Fruit fly (Drosophila melanogaster): ENCODE results near the gene CG6686.

Gene CG6686

DNA sequence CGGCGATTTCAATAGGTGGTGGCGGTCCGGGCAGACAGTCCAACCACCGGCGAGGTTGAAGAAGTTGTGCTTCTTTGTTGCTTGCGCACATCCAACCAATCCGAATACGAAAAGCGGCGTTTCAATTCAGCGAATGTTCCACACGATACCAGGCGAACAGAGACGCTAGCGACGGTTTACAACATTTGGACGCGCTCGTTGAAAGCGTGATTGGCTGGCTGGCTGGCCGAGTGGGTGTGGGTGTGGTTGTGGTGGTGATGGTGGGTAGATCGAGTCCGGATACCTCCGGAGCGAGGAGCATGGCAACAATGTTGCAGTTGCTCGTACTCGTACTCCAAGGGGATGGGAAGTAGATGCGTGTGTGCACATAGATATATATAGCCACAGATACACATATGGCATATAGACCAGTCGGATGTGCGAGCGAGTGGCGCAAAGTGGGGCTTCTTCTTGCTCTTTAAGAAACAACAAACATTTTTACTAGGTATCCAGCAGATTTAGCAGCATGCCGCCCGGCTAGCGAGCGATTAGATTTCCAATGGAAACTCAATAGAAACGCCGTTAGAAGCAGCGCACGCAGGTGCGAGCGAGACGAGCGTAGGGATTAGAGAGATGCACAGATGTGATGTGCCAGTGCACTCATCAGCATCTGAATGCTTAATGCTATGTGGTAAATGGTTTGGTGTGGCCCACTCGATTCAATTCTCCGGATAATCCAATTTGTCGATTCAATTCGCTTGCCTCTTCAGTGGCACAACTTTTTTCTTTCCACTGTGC, 22.4 kb upstream of the CG6686 start (continued):
- TF ChIP-seq cyc (GFP tag; optimal IDR thresholded peaks at IDR 0.05): no peak
- peak; percentile 69 for TF ChIP-seq Lpt (GFP tag; optimal IDR thresholded peaks at IDR 0.05)
- no peak for TF ChIP-seq CG8319 (GFP tag; optimal IDR thresholded peaks at IDR 0.05)
- no peak for TF ChIP-seq Ets96B (tag; optimal IDR thresholded peaks at IDR 0.05)
- peak; percentile 88 for TF ChIP-seq CG1621 (tag; optimal IDR thresholded peaks at IDR 0.05)
- TF ChIP-seq CG4318 (GFP tag; optimal IDR thresholded peaks at IDR 0.05): no peak
- TF ChIP-seq CG32006 (GFP tag; optimal IDR thresholded peaks at IDR 0.05): no peak
- no peak for TF ChIP-seq Hr39 (GFP tag; optimal IDR thresholded peaks at IDR 0.05)
- TF ChIP-seq CG16779 (tag; optimal IDR thresholded peaks at IDR 0.05): peak; percentile 16
- TF ChIP-seq Eip75B (GFP tag; optimal IDR thresholded peaks at IDR 0.05): peak; percentile 9
- no peak for TF ChIP-seq CG10669 (GFP tag; optimal IDR thresholded peaks at IDR 0.05)
- TF ChIP-seq topi (GFP tag; optimal IDR thresholded peaks at IDR 0.05): no peak
- no peak for TF ChIP-seq Sox15 (GFP tag; optimal IDR thresholded peaks at IDR 0.05)
- peak; percentile 21 to 56 for TF ChIP-seq ss (GFP tag; optimal IDR thresholded peaks at IDR 0.05)
- no peak for TF ChIP-seq fd59A (GFP tag; optimal IDR thresholded peaks at IDR 0.05)
- TF ChIP-seq esn (GFP tag; optimal IDR thresholded peaks at IDR 0.05): no peak
- no peak for TF ChIP-seq CG6808 (GFP tag; optimal IDR thresholded peaks at IDR 0.05)
- no peak for TF ChIP-seq pdm3 (GFP tag; optimal IDR thresholded peaks at IDR 0.05)
- no peak for TF ChIP-seq Gug (GFP tag; IDR thresholded peaks at IDR 0.05)
- no peak for TF ChIP-seq net (GFP tag; optimal IDR thresholded peaks at IDR 0.05)

- TF ChIP-seq Sox14 (GFP tag; optimal IDR thresholded peaks at IDR 0.05) (no peak), CG11902 (GFP tag; optimal IDR thresholded peaks at IDR 0.05) (no peak), CG3032 (tag; optimal IDR thresholded peaks at IDR 0.05) (no peak), CG9139 (GFP tag; optimal IDR thresholded peaks at IDR 0.05) (no peak), Hr38 (GFP tag; optimal IDR thresholded peaks at IDR 0.05) (no peak), Eip78C (GFP tag) (no peak), net (GFP tag; optimal IDR thresholded peaks at IDR 0.05) (no peak), fd85E (GFP tag; optimal IDR thresholded peaks at IDR 0.05) (no peak), CG6792 (GFP tag; optimal IDR thresholded peaks at IDR 0.05) (no peak), pdm3 (GFP tag; optimal IDR thresholded peaks at IDR 0.05) (no peak), vri (GFP tag; optimal IDR thresholded peaks at IDR 0.05) (no peak), CG10631 (GFP tag; optimal IDR thresholded peaks at IDR 0.05) (no peak), topi (GFP tag; optimal IDR thresholded peaks at IDR 0.05) (no peak), Hr4 (GFP tag; optimal IDR thresholded peaks at IDR 0.05) (no peak), CG7368 (GFP tag; optimal IDR thresholded peaks at IDR 0.05) (no peak), Lpt (GFP tag; optimal IDR thresholded peaks at IDR 0.05) (no peak), CG6808 (GFP tag; optimal IDR thresholded peaks at IDR 0.05) (no peak), Hr39 (GFP tag; optimal IDR thresholded peaks at IDR 0.05) (no peak)
Measured at dm6 chr2L:12007853-12008252, 20.0 kb upstream of the CG6686 start, which contains the start of gene Rh5. Rh5 (plus strand) TSS chr2L:12008153.

- TF ChIP-seq CG8319 (GFP tag; optimal IDR thresholded peaks at IDR 0.05) (peak; percentile 60), CG10631 (GFP tag; optimal IDR thresholded peaks at IDR 0.05) (no peak), CG6276 (GFP tag; optimal IDR thresholded peaks at IDR 0.05) (peak; percentile 78), CG32006 (GFP tag; optimal IDR thresholded peaks at IDR 0.05) (peak; percentile 68), vri (GFP tag; optimal IDR thresholded peaks at IDR 0.05) (no peak), CG34406 (GFP tag; optimal IDR thresholded peaks at IDR 0.05) (peak; percentile 31), Gug (GFP tag; IDR thresholded peaks at IDR 0.05) (no peak), Eip75B (GFP tag; optimal IDR thresholded peaks at IDR 0.05) (peak; percentile 74), Eip93F (GFP tag; optimal IDR thresholded peaks at IDR 0.05) (no peak), CG16779 (tag; optimal IDR thresholded peaks at IDR 0.05) (peak; percentile 54), CG6792 (GFP tag; optimal IDR thresholded peaks at IDR 0.05) (peak; percentile 7), ss (GFP tag; optimal IDR thresholded peaks at IDR 0.05) (peak; percentile 86), Hr4 (GFP tag; optimal IDR thresholded peaks at IDR 0.05) (peak; percentile 80), fkh (GFP tag; optimal IDR thresholded peaks at IDR 0.05) (peak; percentile 80), OdsH (GFP tag; optimal IDR thresholded peaks at IDR 0.05) (peak; percentile 24), CG4318 (GFP tag; optimal IDR thresholded peaks at IDR 0.05) (no peak), Met (GFP tag; optimal IDR thresholded peaks at IDR 0.05) (peak; percentile 57), CG11762 (GFP tag; optimal IDR thresholded peaks at IDR 0.05; ENCODE audit: insufficient read depth) (no peak), achi (GFP tag; optimal IDR thresholded peaks at IDR 0.05) (peak; percentile 43), CG31627 (GFP tag; optimal IDR thresholded peaks at IDR 0.05) (peak; percentile 23), Hr38 (GFP tag; optimal IDR thresholded peaks at IDR 0.05) (no peak), salr (GFP tag; optimal IDR thresholded peaks at IDR 0.05) (peak; percentile 34 to 37), cyc (GFP tag; optimal IDR thresholded peaks at IDR 0.05) (peak; percentile 35), dac (GFP tag; optimal IDR thresholded peaks at IDR 0.05) (peak; percentile 42), CG15336 (GFP tag; IDR thresholded peaks at IDR 0.05) (no peak), CG11294 (GFP tag; IDR thresholded peaks at IDR 0.05) (no peak)
Measured at dm6 chr2L:12007331-12007791, 19.5 kb upstream of the CG6686 start.

Data from whole organism, prepupa.